Worm (Caenorhabditis elegans) whole organism, L4/young adult: ENCODE results near the gene sms-1.

Experiments used
- W03F9.2 ChIP-seq: fragments of 150-350 bp; optimal IDR thresholded peaks from 2 replicates; lab custom pipeline; 2014; ENCODE audit warnings: missing biosample characterization, missing genetic modification characterization
- dao-5 ChIP-seq: sonication (generic microtip); optimal IDR thresholded peaks from 2 replicates; lab custom pipeline; 2016; ENCODE audit warnings: missing genotype, missing genetic modification characterization, moderate library complexity, missing compliant biosample characterization
- him-1 ChIP-seq: sonication (generic microtip); optimal IDR thresholded peaks from 2 replicates; lab custom pipeline; 2016; ENCODE audit warnings: missing genotype, missing genetic modification reagents, missing genetic modification characterization, missing compliant biosample characterization

DNA sequence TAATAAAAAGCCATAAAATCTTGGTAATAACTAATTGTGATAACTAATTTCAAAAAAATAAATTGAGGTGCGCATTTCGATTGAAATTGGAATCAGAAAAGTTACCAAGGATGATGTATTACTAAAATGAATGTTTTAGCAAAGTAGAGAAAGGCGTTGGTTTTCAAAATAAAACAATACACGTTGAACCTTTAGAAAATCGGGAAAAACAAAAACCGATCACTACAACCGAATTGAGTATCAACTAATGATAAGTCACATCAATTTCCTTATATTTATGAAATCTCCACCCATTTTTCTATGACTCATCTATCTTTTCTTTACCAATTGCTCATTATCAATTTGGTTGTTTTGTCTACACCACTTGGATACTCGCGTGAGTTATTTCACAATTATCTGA, 2.4 kb upstream of the sms-1 start, which contains the start of gene H21P03.10:
- TF ChIP-seq W03F9.2 (no peak), dao-5 (tag; lab: Kevin White, UChicago) (no peak), him-1 (no peak)
